Fruit fly (Drosophila melanogaster): ENCODE data around the gene CG9331.

Gene CG9331

dm6 chr2L:20811039-20811652 lies 11.5 kb upstream of the CG9331 start (continued):
- TF ChIP-seq ttk (GFP tag; IDR thresholded peaks at IDR 0.05) (peak; percentile 44; the same call in 1 of the 2 replicates), CG4360 (GFP tag; IDR thresholded peaks at IDR 0.05) (no peak), Hr39 (optimal IDR thresholded peaks at IDR 0.05) (no peak), CG15514 (GFP tag; optimal IDR thresholded peaks at IDR 0.05) (peak; percentile 13), CG5953 (GFP tag; IDR thresholded peaks at IDR 0.05) (no peak), gem (tag; optimal IDR thresholded peaks at IDR 0.05) (peak; percentile 77), wor (GFP tag; IDR thresholded peaks at IDR 0.05) (0 out of 2 replicates have a peak, but pooled peaks have one; percentile 16), ara (GFP tag; IDR thresholded peaks at IDR 0.05) (no peak; the same call in 1 of the 2 replicates), Fer2 (tag; optimal IDR thresholded peaks at IDR 0.05) (no peak), D19B (GFP tag; optimal IDR thresholded peaks at IDR 0.05) (peak; percentile 62), CG17328 (GFP tag; IDR thresholded peaks at IDR 0.05) (no peak), Camta (GFP tag; optimal IDR thresholded peaks at IDR 0.05) (peak; percentile 9), CG4707 (GFP tag; optimal IDR thresholded peaks at IDR 0.05) (no peak), pzg (GFP tag; optimal IDR thresholded peaks at IDR 0.05) (no peak), inv (GFP tag; IDR thresholded peaks at IDR 0.05; ENCODE audit: partially characterized antibody) (no peak), Fer3 (tag; optimal IDR thresholded peaks at IDR 0.05) (peak; percentile 41), wek (GFP tag; optimal IDR thresholded peaks at IDR 0.05) (peak; percentile 45), ab (GFP tag; optimal IDR thresholded peaks at IDR 0.05) (no peak), CG3726 (GFP tag; IDR thresholded peaks at IDR 0.05) (no peak), usp (GFP tag; optimal IDR thresholded peaks at IDR 0.05) (no peak), CG9215 (GFP tag; IDR thresholded peaks at IDR 0.05) (0 out of 2 replicates have a peak, but pooled peaks have one; percentile 16), CG17568 (GFP tag; optimal IDR thresholded peaks at IDR 0.05) (peak; percentile 34), cwo (GFP tag; optimal IDR thresholded peaks at IDR 0.05) (peak; percentile 38), az2 (GFP tag; optimal IDR thresholded peaks at IDR 0.05) (peak; percentile 45), jing (GFP tag; optimal IDR thresholded peaks at IDR 0.05) (peak; percentile 10), ro (GFP tag; IDR thresholded peaks at IDR 0.05) (no peak), kay (GFP tag; optimal IDR thresholded peaks at IDR 0.05) (no peak), CG14965 (GFP tag; optimal IDR thresholded peaks at IDR 0.05; ENCODE audit: borderline replicate concordance) (no peak), CG7271 (tag; optimal IDR thresholded peaks at IDR 0.05) (no peak), run (tag; optimal IDR thresholded peaks at IDR 0.05) (no peak), CG1647 (GFP tag; optimal IDR thresholded peaks at IDR 0.05) (no peak), fd102C (GFP tag; optimal IDR thresholded peaks at IDR 0.05) (no peak), Sry-δ (GFP tag; optimal IDR thresholded peaks at IDR 0.05) (no peak), C15 (GFP tag; IDR thresholded peaks at IDR 0.05) (no peak), CG13287 (GFP tag; IDR thresholded peaks at IDR 0.05; ENCODE audit: partially characterized antibody) (no peak), tll (GFP tag; optimal IDR thresholded peaks at IDR 0.05) (no peak), ATbp (GFP tag; optimal IDR thresholded peaks at IDR 0.05) (peak; percentile 55), Mad (GFP tag; optimal IDR thresholded peaks at IDR 0.05) (no peak), MTF-1 (GFP tag; optimal IDR thresholded peaks at IDR 0.05; ENCODE audit: borderline replicate concordance) (no peak), CG6175 (GFP tag; IDR thresholded peaks at IDR 0.05) (no peak), nmo (GFP tag; optimal IDR thresholded peaks at IDR 0.05) (peak; percentile 58), CG4282 (GFP tag; optimal IDR thresholded peaks at IDR 0.05) (no peak), H15 (GFP tag; IDR thresholded peaks at IDR 0.05) (peak; percentile 60; the same call in 2 of the 3 replicates), Asciz (GFP tag; optimal IDR thresholded peaks at IDR 0.05) (peak; percentile 66), Stat92E (GFP tag; optimal IDR thresholded peaks at IDR 0.05) (no peak), CG2116 (GFP tag; optimal IDR thresholded peaks at IDR 0.05) (no peak), Abd-B (GFP tag; optimal IDR thresholded peaks at IDR 0.05) (no peak), pita (GFP tag; optimal IDR thresholded peaks at IDR 0.05) (no peak), Lpt (GFP tag; optimal IDR thresholded peaks at IDR 0.05) (no peak)

All from whole organism, embryonic.